Fruit fly (Drosophila melanogaster): ENCODE data around the gene CG34140.
A peak's percentile ranks its signal among the peaks of the same experiment; 100 is the strongest.

The CG34140 gene

DNA sequence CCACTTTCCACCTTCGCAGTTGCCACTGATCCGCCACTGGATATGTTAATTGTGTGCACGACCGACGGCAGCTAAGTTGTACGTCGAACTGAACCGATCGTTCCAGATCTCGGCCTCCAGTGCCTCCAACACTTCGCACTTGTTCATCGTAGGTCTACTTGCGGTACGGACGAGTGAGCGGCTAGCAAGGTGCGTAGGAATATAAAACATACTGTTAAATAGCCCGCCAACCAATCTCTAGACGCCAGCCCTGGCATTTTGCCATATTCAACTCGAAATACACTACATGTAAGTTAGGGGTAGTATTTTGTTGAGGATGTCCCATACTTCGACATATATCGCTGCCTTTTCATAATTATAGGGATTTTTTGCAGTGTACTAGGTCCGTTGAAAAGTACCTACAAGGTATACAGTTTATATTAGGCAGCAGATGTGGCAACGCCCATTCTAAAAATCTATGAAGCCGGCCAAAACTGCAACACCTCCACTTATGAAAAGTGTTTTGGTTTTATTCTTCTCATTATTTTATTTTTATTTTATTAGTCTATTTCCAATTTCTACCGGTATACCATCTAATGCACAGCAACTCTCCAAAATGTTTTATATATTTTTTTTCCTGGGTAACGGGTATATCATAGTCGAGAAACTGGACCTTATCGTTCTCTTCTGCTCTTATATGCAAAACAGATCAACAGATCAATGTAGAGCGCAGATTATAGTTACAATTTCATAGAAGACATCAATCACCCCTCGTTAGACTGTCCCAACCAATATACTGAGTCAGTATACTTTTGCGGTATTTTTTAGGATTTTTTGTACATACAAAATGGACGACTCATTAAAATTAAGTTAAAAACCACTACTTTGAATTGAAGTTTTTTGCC, 39.0 kb upstream of the CG34140 start, which contains the start of the genes pyx and CG33229 (continued):
- no peak; the same call in 1 of the 2 replicates for TF ChIP-seq tna (GFP tag; IDR thresholded peaks at IDR 0.05; ENCODE audit: partially characterized antibody)
- no peak for TF ChIP-seq sc (optimal IDR thresholded peaks at IDR 0.05)
- peak; percentile 75 for TF ChIP-seq sc (GFP tag; optimal IDR thresholded peaks at IDR 0.05)
- TF ChIP-seq stwl (tag; optimal IDR thresholded peaks at IDR 0.05), result peak; percentile 2
- TF ChIP-seq ssp (GFP tag; IDR thresholded peaks at IDR 0.05), result peak; percentile 80
- no peak for TF ChIP-seq chinmo (GFP tag; IDR thresholded peaks at IDR 0.05; ENCODE audit: partially characterized antibody)
- peak; percentile 61; the same call in 1 of the 3 replicates for TF ChIP-seq CG6175 (GFP tag; IDR thresholded peaks at IDR 0.05)
- no peak for TF ChIP-seq MTF-1 (GFP tag; optimal IDR thresholded peaks at IDR 0.05; ENCODE audit: borderline replicate concordance)
- peak; percentile 92 for TF ChIP-seq sug (tag; optimal IDR thresholded peaks at IDR 0.05)
- peak; percentile 47 for TF ChIP-seq CG1529 (GFP tag; optimal IDR thresholded peaks at IDR 0.05)
- peak; percentile 93 for TF ChIP-seq B-H2 (GFP tag; optimal IDR thresholded peaks at IDR 0.05)
- TF ChIP-seq Sry-δ (GFP tag; optimal IDR thresholded peaks at IDR 0.05), result peak; percentile 49
- TF ChIP-seq Sin3A (optimal IDR thresholded peaks at IDR 0.05), result no peak
- TF ChIP-seq CG2129 (GFP tag; IDR thresholded peaks at IDR 0.05; ENCODE audit: partially characterized antibody), result no peak
- peak; percentile 83 for TF ChIP-seq CG9437 (GFP tag; optimal IDR thresholded peaks at IDR 0.05)
- TF ChIP-seq CG7357 (GFP tag; IDR thresholded peaks at IDR 0.05), result peak; percentile 77
- TF ChIP-seq row (GFP tag; IDR thresholded peaks at IDR 0.05), result peak; percentile 88
- peak; percentile 70 for TF ChIP-seq jumu (GFP tag; optimal IDR thresholded peaks at IDR 0.05)
- peak; percentile 37; the same call in 1 of the 2 replicates for TF ChIP-seq chm (GFP tag; IDR thresholded peaks at IDR 0.05)
- peak; percentile 78 for TF ChIP-seq CG17359 (tag; optimal IDR thresholded peaks at IDR 0.05)
- TF ChIP-seq HmgD (GFP tag; optimal IDR thresholded peaks at IDR 0.05), result no peak
- peak; percentile 57 for TF ChIP-seq ATbp (GFP tag; optimal IDR thresholded peaks at IDR 0.05)
- TF ChIP-seq CG7786 (GFP tag; optimal IDR thresholded peaks at IDR 0.05), result peak; percentile 83
- peak; percentile 59 for TF ChIP-seq Xrp1 (GFP tag; IDR thresholded peaks at IDR 0.05)
- peak; percentile 85 for TF ChIP-seq vfl (GFP tag; optimal IDR thresholded peaks at IDR 0.05)
- TF ChIP-seq Taf1 (GFP tag; IDR thresholded peaks at IDR 0.05), result no peak; the same call in 1 of the 2 replicates
- peak; percentile 76 for TF ChIP-seq CG8290 (GFP tag; optimal IDR thresholded peaks at IDR 0.05)
- TF ChIP-seq CG8290 (tag; optimal IDR thresholded peaks at IDR 0.05), result peak in 1 of 2 experiments; percentile 90
- peak; percentile 95 for TF ChIP-seq CG17361 (GFP tag; IDR thresholded peaks at IDR 0.05)
- peak; percentile 61 for TF ChIP-seq CG2116 (GFP tag; optimal IDR thresholded peaks at IDR 0.05)
- TF ChIP-seq CG12236 (GFP tag; optimal IDR thresholded peaks at IDR 0.05), result no peak
- TF ChIP-seq ham (GFP tag; IDR thresholded peaks at IDR 0.05), result peak; percentile 18; the same call in 1 of the 2 replicates
- peak; percentile 7 for TF ChIP-seq nom (GFP tag; optimal IDR thresholded peaks at IDR 0.05)
- peak; percentile 52; the same call in 1 of the 2 replicates for TF ChIP-seq CG8765 (GFP tag; IDR thresholded peaks at IDR 0.05)
- no peak for TF ChIP-seq hth (optimal IDR thresholded peaks at IDR 0.05)
- TF ChIP-seq odd (GFP tag; optimal IDR thresholded peaks at IDR 0.05), result peak; percentile 45
- peak; percentile 90 for TF ChIP-seq CG9817 (tag; optimal IDR thresholded peaks at IDR 0.05)
- TF ChIP-seq Vsx1 (GFP tag; optimal IDR thresholded peaks at IDR 0.05), result no peak
- TF ChIP-seq Bteb2 (GFP tag; optimal IDR thresholded peaks at IDR 0.05), result peak; percentile 80
- TF ChIP-seq sim (GFP tag; IDR thresholded peaks at IDR 0.05), result peak; percentile 44; the same call in 1 of the 2 replicates
- TF ChIP-seq ac (GFP tag; optimal IDR thresholded peaks at IDR 0.05), result no peak
- TF ChIP-seq run (tag; optimal IDR thresholded peaks at IDR 0.05), result no peak
- TF ChIP-seq kah (GFP tag; optimal IDR thresholded peaks at IDR 0.05), result peak; percentile 39
- TF ChIP-seq nerfin-1 (tag; optimal IDR thresholded peaks at IDR 0.05), result peak; percentile 62
- TF ChIP-seq maf-S (GFP tag; optimal IDR thresholded peaks at IDR 0.05), result peak; percentile 70
- no peak for TF ChIP-seq Trl (optimal IDR thresholded peaks at IDR 0.05)
- TF ChIP-seq Trl (GFP tag; optimal IDR thresholded peaks at IDR 0.05), result peak; percentile 70
- peak; percentile 44 for TF ChIP-seq pb (GFP tag; optimal IDR thresholded peaks at IDR 0.05)
- no peak for TF ChIP-seq CG7271 (tag; optimal IDR thresholded peaks at IDR 0.05)
- no peak for TF ChIP-seq br (optimal IDR thresholded peaks at IDR 0.05)
- no peak for TF ChIP-seq gsb-n (tag; optimal IDR thresholded peaks at IDR 0.05)

Data from whole organism, embryonic.